Worm (Caenorhabditis elegans) whole organism, L4 larva: ENCODE data around the gene T20G5.9.

ENCODE experiments used
- T26A8.4 ChIP-seq: fragments of 200-800 bp; sonication (Bioruptor generic); IDR thresholded peaks from 2 replicates; pipeline ENCODE4 v1.3.6; 2022; ENCODE audit warnings: missing genetic modification characterization, missing compliant biosample characterization
- dpl-1 ChIP-seq: fragments of 150-350 bp; optimal IDR thresholded peaks from 2 replicates; lab custom pipeline; 2014; ENCODE audit warnings: missing biosample characterization, missing genetic modification reagents, missing genetic modification characterization
- dve-1 ChIP-seq: sonication (generic microtip); optimal IDR thresholded peaks from 2 replicates; lab custom pipeline; 2017; ENCODE audit warnings: antibody characterized with exemption, mild to moderate bottlenecking, missing genetic modification characterization, missing compliant biosample characterization; ENCODE audit not compliant: insufficient read depth
- hif-1 ChIP-seq, 2 experiments: sonication (generic microtip); optimal IDR thresholded peaks; 2 replicates each; lab custom pipeline; 2016 to 2017; ENCODE audit warnings: missing compliant biosample characterization in 2 of 2, missing genetic modification characterization in 2 of 2, missing genetic modification reagents in 2 of 2, missing genotype in 2 of 2, mild to moderate bottlenecking in 1 of 2
- lin-13 ChIP-seq: fragments of 150-350 bp; optimal IDR thresholded peaks from 2 replicates; lab custom pipeline; 2014; ENCODE audit warnings: missing biosample characterization, missing genetic modification reagents, missing genetic modification characterization
- madf-9 ChIP-seq: fragments of 200-800 bp; sonication (Bioruptor generic); conservative IDR thresholded peaks from 2 replicates; pipeline ENCODE4 v1.3.6; 2022; ENCODE audit warnings: missing genetic modification reagents, missing genetic modification characterization, missing compliant biosample characterization
- nhr-28 ChIP-seq: fragments of 150-350 bp; optimal IDR thresholded peaks from 2 replicates; lab custom pipeline; 2014; ENCODE audit warnings: missing biosample characterization, missing genetic modification characterization
- snpc-4 ChIP-seq: fragments of 150-350 bp; optimal IDR thresholded peaks from 2 replicates; lab custom pipeline; 2014; ENCODE audit warnings: missing biosample characterization, missing genetic modification characterization
- unc-130 ChIP-seq: sonication (generic microtip); optimal IDR thresholded peaks from 2 replicates; lab custom pipeline; 2016; ENCODE audit warnings: missing genetic modification reagents, missing genetic modification characterization, missing compliant biosample characterization
- unc-39 ChIP-seq: sonication (generic microtip); optimal IDR thresholded peaks from 2 replicates; lab custom pipeline; 2017; ENCODE audit warnings: missing biosample characterization, missing genetic modification characterization
- ztf-11 ChIP-seq: fragments of 150-350 bp; optimal IDR thresholded peaks from 2 replicates; lab custom pipeline; 2014; ENCODE audit warnings: missing biosample characterization, missing genetic modification characterization

DNA sequence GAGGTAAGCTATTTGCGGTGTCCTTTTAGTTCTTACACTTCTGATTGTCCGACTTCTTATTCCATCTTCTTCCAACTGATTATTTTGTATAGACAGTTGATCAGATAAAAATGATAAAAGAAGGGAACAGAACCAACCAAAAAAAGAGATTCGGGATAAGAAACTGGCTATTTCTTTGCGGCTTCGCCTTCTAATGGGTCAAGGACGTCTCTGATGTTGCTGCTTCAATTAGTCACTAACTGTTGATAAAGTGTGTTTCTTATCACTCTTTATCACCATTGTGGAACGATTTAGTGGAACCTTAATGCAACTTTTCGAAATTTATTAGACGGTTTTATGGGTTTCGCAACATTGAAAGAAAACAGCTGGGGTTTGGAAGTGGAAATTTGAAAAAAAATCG is 39.4 kb upstream of the T20G5.9 start:
- no peak for TF ChIP-seq unc-130 (GFP tag; lab: Kevin White, UChicago)
- TF ChIP-seq T26A8.4 = no peak
- no peak for TF ChIP-seq lin-13 (GFP tag; lab: Kevin White, UChicago)
- TF ChIP-seq ztf-11 (tag; lab: Kevin White, UChicago) = no peak
- TF ChIP-seq dve-1 (tag; lab: Kevin White, UChicago) = no peak
- peak; percentile 38 for TF ChIP-seq nhr-28 (tag; lab: Kevin White, UChicago)
- TF ChIP-seq madf-9 (GFP tag; lab: Robert Waterston, UW) = no peak
- TF ChIP-seq hif-1 (tag; optimal IDR thresholded peaks at IDR 0.05; lab: Kevin White, UChicago) = no peak
- no peak for TF ChIP-seq dpl-1 (GFP tag; lab: Kevin White, UChicago)
- no peak for TF ChIP-seq unc-39 (tag; lab: Kevin White, UChicago)
- TF ChIP-seq snpc-4 = no peak
